Fruit fly (Drosophila melanogaster) whole organism, prepupa: ENCODE results near the gene halo.
A peak's percentile ranks its signal among the peaks of the same experiment; 100 is the strongest.

Source experiments
- Blimp-1 ChIP-seq: fragments of 200-800 bp; sonication (Bioruptor generic); optimal IDR thresholded peaks from 3 replicates; lab custom pipeline; 2017; ENCODE audit warnings: missing biosample characterization, missing genetic modification characterization, mild to moderate bottlenecking, moderate library complexity, missing genetic modification reagents
- CG10631 ChIP-seq: fragments of 200-800 bp; sonication (Bioruptor generic); optimal IDR thresholded peaks from 2 replicates; lab custom pipeline; 2016; ENCODE audit warnings: missing biosample characterization, missing genetic modification characterization
- CG10669 ChIP-seq: fragments of 200-800 bp; sonication (Bioruptor generic); optimal IDR thresholded peaks from 3 replicates; lab custom pipeline; 2018; ENCODE audit warnings: missing biosample characterization, mild to moderate bottlenecking, missing genetic modification characterization, moderate library complexity
- CG11294 ChIP-seq: fragments of 200-800 bp; sonication (Bioruptor generic); IDR thresholded peaks from 2 replicates; pipeline ENCODE4 v1.3.6; 2022; ENCODE audit warnings: missing biosample characterization, missing genetic modification characterization
- CG11902 ChIP-seq: fragments of 200-800 bp; sonication (Bioruptor generic); optimal IDR thresholded peaks from 3 replicates; lab custom pipeline; 2016; ENCODE audit warnings: missing biosample characterization, missing genetic modification characterization
- CG15336 ChIP-seq: fragments of 200-800 bp; sonication (Bioruptor generic); IDR thresholded peaks from 2 replicates; pipeline ENCODE4 v1.3.6; 2022; ENCODE audit warnings: missing biosample characterization, missing genetic modification characterization
- CG1621 ChIP-seq: fragments of 200-800 bp; sonication (Bioruptor generic); optimal IDR thresholded peaks from 3 replicates; lab custom pipeline; 2018; ENCODE audit warnings: missing biosample characterization, mild to moderate bottlenecking, missing genetic modification characterization
- CG16779 ChIP-seq: fragments of 200-800 bp; sonication (Bioruptor generic); optimal IDR thresholded peaks from 3 replicates; lab custom pipeline; 2017; ENCODE audit warnings: missing biosample characterization, mild to moderate bottlenecking, missing genetic modification characterization
- CG3032 ChIP-seq: fragments of 200-800 bp; optimal IDR thresholded peaks from 2 replicates; lab custom pipeline; 2019; ENCODE audit warnings: missing biosample characterization, mild to moderate bottlenecking, missing genetic modification characterization, moderate library complexity
- CG31627 ChIP-seq: fragments of 200-800 bp; sonication (Bioruptor generic); optimal IDR thresholded peaks from 3 replicates; lab custom pipeline; 2016; ENCODE audit warnings: missing biosample characterization, missing genetic modification characterization
- CG32006 ChIP-seq: fragments of 200-800 bp; sonication (Bioruptor generic); optimal IDR thresholded peaks from 3 replicates; lab custom pipeline; 2017; ENCODE audit warnings: missing biosample characterization, mild to moderate bottlenecking, missing genetic modification characterization
- CG3919 ChIP-seq: fragments of 200-800 bp; sonication (Bioruptor generic); optimal IDR thresholded peaks from 3 replicates; lab custom pipeline; 2016; ENCODE audit warnings: missing biosample characterization, missing genetic modification characterization
- CG6276 ChIP-seq: fragments of 200-800 bp; sonication (Bioruptor generic); optimal IDR thresholded peaks from 2 replicates; lab custom pipeline; 2017; ENCODE audit warnings: missing biosample characterization, mild to moderate bottlenecking, missing genetic modification characterization
- CG6792 ChIP-seq: fragments of 200-800 bp; sonication (Bioruptor generic); optimal IDR thresholded peaks from 3 replicates; lab custom pipeline; 2016; ENCODE audit warnings: missing biosample characterization, missing genetic modification characterization
- CG6808 ChIP-seq: fragments of 200-800 bp; sonication (Bioruptor generic); optimal IDR thresholded peaks from 3 replicates; lab custom pipeline; 2017; ENCODE audit warnings: missing biosample characterization, missing genetic modification characterization, mild to moderate bottlenecking, moderate library complexity, missing genetic modification reagents
- CG6854 ChIP-seq: fragments of 200-800 bp; sonication (Bioruptor generic); optimal IDR thresholded peaks from 2 replicates; lab custom pipeline; 2017; ENCODE audit warnings: missing biosample characterization, mild to moderate bottlenecking, missing genetic modification characterization
- CG7368 ChIP-seq: fragments of 200-800 bp; sonication (Bioruptor generic); optimal IDR thresholded peaks from 3 replicates; lab custom pipeline; 2016; ENCODE audit warnings: missing biosample characterization, missing genetic modification characterization
- CG8119 ChIP-seq: fragments of 200-800 bp; sonication (Bioruptor generic); IDR thresholded peaks from 3 replicates; pipeline ENCODE4 v1.3.6; 2022; ENCODE audit warnings: missing biosample characterization, missing genetic modification characterization
- CG8319 ChIP-seq: fragments of 200-800 bp; sonication (Bioruptor generic); optimal IDR thresholded peaks from 3 replicates; lab custom pipeline; 2016; ENCODE audit warnings: missing biosample characterization, missing genetic modification characterization
- CG8632 ChIP-seq: fragments of 200-800 bp; sonication (Bioruptor generic); optimal IDR thresholded peaks from 3 replicates; lab custom pipeline; 2016; ENCODE audit warnings: missing biosample characterization, missing genetic modification characterization
- CG9139 ChIP-seq: fragments of 200-800 bp; sonication (Bioruptor generic); optimal IDR thresholded peaks from 3 replicates; lab custom pipeline; 2017; ENCODE audit warnings: missing biosample characterization, mild to moderate bottlenecking, missing genetic modification characterization
- Eip75B ChIP-seq: fragments of 200-800 bp; sonication (Bioruptor generic); optimal IDR thresholded peaks from 3 replicates; lab custom pipeline; 2016; ENCODE audit warnings: missing biosample characterization, missing genetic modification characterization
- Eip93F ChIP-seq: fragments of 200-800 bp; sonication (Bioruptor generic); optimal IDR thresholded peaks from 2 replicates; lab custom pipeline; 2016; ENCODE audit warnings: missing biosample characterization, mild to moderate bottlenecking, missing genetic modification characterization
- Ets21C ChIP-seq: fragments of 200-800 bp; sonication (Bioruptor generic); optimal IDR thresholded peaks from 3 replicates; lab custom pipeline; 2016; ENCODE audit warnings: missing biosample characterization, missing genetic modification characterization
- Gug ChIP-seq: fragments of 200-800 bp; sonication (Bioruptor generic); IDR thresholded peaks from 2 replicates; pipeline ENCODE4 v1.3.6; 2022; ENCODE audit warnings: missing biosample characterization, missing genetic modification characterization
- Hr38 ChIP-seq: sonication (Bioruptor generic); optimal IDR thresholded peaks from 2 replicates; lab custom pipeline; 2016; ENCODE audit warnings: missing biosample characterization, missing genetic modification characterization
- Hr39 ChIP-seq: fragments of 200-800 bp; sonication (Bioruptor generic); optimal IDR thresholded peaks from 2 replicates; lab custom pipeline; 2016; ENCODE audit warnings: missing biosample characterization, missing genetic modification characterization
- Hr4 ChIP-seq: fragments of 200-800 bp; sonication (Bioruptor generic); optimal IDR thresholded peaks from 3 replicates; lab custom pipeline; 2016; ENCODE audit warnings: missing biosample characterization, missing genetic modification characterization
- Lpt ChIP-seq: fragments of 200-800 bp; sonication (Bioruptor generic); optimal IDR thresholded peaks from 3 replicates; lab custom pipeline; 2016; ENCODE audit warnings: missing biosample characterization, missing genetic modification characterization
- Met ChIP-seq: fragments of 200-800 bp; sonication (Bioruptor generic); optimal IDR thresholded peaks from 3 replicates; lab custom pipeline; 2016; ENCODE audit warnings: missing biosample characterization, missing genetic modification characterization
- Sox102F ChIP-seq: fragments of 200-800 bp; sonication (Bioruptor generic); optimal IDR thresholded peaks from 2 replicates; lab custom pipeline; 2016; ENCODE audit warnings: missing biosample characterization, mild to moderate bottlenecking, missing genetic modification characterization
- Sox14 ChIP-seq: fragments of 200-800 bp; sonication (Bioruptor generic); optimal IDR thresholded peaks from 3 replicates; lab custom pipeline; 2016; ENCODE audit warnings: missing biosample characterization, missing genetic modification characterization
- achi ChIP-seq: fragments of 200-800 bp; sonication (Bioruptor generic); optimal IDR thresholded peaks from 3 replicates; lab custom pipeline; 2016; ENCODE audit warnings: missing biosample characterization, missing genetic modification characterization
- cyc ChIP-seq: fragments of 200-800 bp; sonication (Bioruptor generic); optimal IDR thresholded peaks from 3 replicates; lab custom pipeline; 2016; ENCODE audit warnings: missing biosample characterization, missing genetic modification characterization
- dac ChIP-seq: fragments of 200-800 bp; sonication (Bioruptor generic); optimal IDR thresholded peaks from 2 replicates; lab custom pipeline; 2017; ENCODE audit warnings: missing biosample characterization, mild to moderate bottlenecking, missing genetic modification characterization
- dsx ChIP-seq: fragments of 200-800 bp; optimal IDR thresholded peaks from 3 replicates; lab custom pipeline; 2019; ENCODE audit warnings: missing biosample characterization, mild to moderate bottlenecking, missing genetic modification characterization, moderate library complexity; ENCODE audit not compliant: poor library complexity, severe bottlenecking
- eg ChIP-seq: fragments of 200-800 bp; sonication (Bioruptor generic); IDR thresholded peaks from 3 replicates; pipeline ENCODE4 v1.3.6; 2022; ENCODE audit warnings: missing biosample characterization, missing genetic modification characterization
- fd59A ChIP-seq: fragments of 200-800 bp; sonication (Bioruptor generic); optimal IDR thresholded peaks from 2 replicates; lab custom pipeline; 2017; ENCODE audit warnings: missing biosample characterization, mild to moderate bottlenecking, missing genetic modification characterization, missing genetic modification reagents
- fd85E ChIP-seq: fragments of 200-800 bp; sonication (Bioruptor generic); optimal IDR thresholded peaks from 3 replicates; lab custom pipeline; 2016; ENCODE audit warnings: missing biosample characterization, missing genetic modification characterization
- fkh ChIP-seq: fragments of 200-800 bp; sonication (Bioruptor generic); optimal IDR thresholded peaks from 3 replicates; lab custom pipeline; 2017; ENCODE audit warnings: missing biosample characterization, mild to moderate bottlenecking, missing genetic modification characterization, moderate library complexity
- lz ChIP-seq: fragments of 200-800 bp; sonication (Bioruptor generic); optimal IDR thresholded peaks from 3 replicates; lab custom pipeline; 2016; ENCODE audit warnings: missing biosample characterization, missing genetic modification characterization
- net ChIP-seq: fragments of 200-800 bp; sonication (Bioruptor generic); optimal IDR thresholded peaks from 3 replicates; lab custom pipeline; 2016; ENCODE audit warnings: missing biosample characterization, missing genetic modification characterization
- pdm3 ChIP-seq: fragments of 200-800 bp; sonication (Bioruptor generic); optimal IDR thresholded peaks from 3 replicates; lab custom pipeline; 2016; ENCODE audit warnings: missing biosample characterization, missing genetic modification characterization
- salr ChIP-seq, 2 experiments: fragments of 200-800 bp; sonication (Bioruptor generic); optimal IDR thresholded peaks; 3 replicates each; lab custom pipeline; 2016 to 2018; ENCODE audit warnings: missing biosample characterization in 2 of 2, missing genetic modification characterization in 2 of 2, mild to moderate bottlenecking in 1 of 2
- svp ChIP-seq: fragments of 200-800 bp; sonication (Bioruptor generic); peaks from one replicate; lab custom pipeline; 2016; ENCODE audit warnings: missing biosample characterization, missing genetic modification characterization
- topi ChIP-seq: fragments of 200-800 bp; sonication (Bioruptor generic); optimal IDR thresholded peaks from 3 replicates; lab custom pipeline; 2016; ENCODE audit warnings: missing biosample characterization, missing genetic modification characterization
- vri ChIP-seq: fragments of 200-800 bp; sonication (Bioruptor generic); optimal IDR thresholded peaks from 3 replicates; lab custom pipeline; 2016; ENCODE audit warnings: missing biosample characterization, mild to moderate bottlenecking, missing genetic modification characterization

Gene halo

dm6 chr2L:1473427-1473826, 44.5 kb downstream of the halo start (continued):
- peak; percentile 36 for TF ChIP-seq Blimp-1 (GFP tag; lab: Kevin White, UChicago)
- peak; percentile 28 for TF ChIP-seq CG11902
- TF ChIP-seq fkh = no peak
- TF ChIP-seq salr (GFP tag; optimal IDR thresholded peaks at IDR 0.05; lab: Kevin White, UChicago) = peak in 1 of 2 experiments; percentile 22
- peak; percentile 72 for TF ChIP-seq topi (GFP tag; lab: Kevin White, UChicago)
- peak; percentile 37 for TF ChIP-seq CG10631 (GFP tag; lab: Kevin White, UChicago)
- TF ChIP-seq pdm3 (GFP tag; lab: Kevin White, UChicago) = peak; percentile 52
- TF ChIP-seq Eip75B (GFP tag; lab: Kevin White, UChicago) = peak; percentile 39
- TF ChIP-seq CG1621 (tag; lab: Kevin White, UChicago) = no peak
- TF ChIP-seq dac (GFP tag; lab: Kevin White, UChicago) = no peak
- TF ChIP-seq CG8319 = peak; percentile 49
- TF ChIP-seq dsx (GFP tag; lab: Kevin White, UChicago) = peak; percentile 5
- TF ChIP-seq Lpt (GFP tag; lab: Kevin White, UChicago) = no peak
- TF ChIP-seq vri = peak; percentile 68
- TF ChIP-seq CG32006 = no peak
- peak; percentile 90 for TF ChIP-seq svp
- no peak for TF ChIP-seq CG9139
- TF ChIP-seq CG6792 = peak; percentile 58
- TF ChIP-seq CG6276 (GFP tag; lab: Kevin White, UChicago) = no peak
- peak; percentile 52 for TF ChIP-seq Sox14 (GFP tag; lab: Kevin White, UChicago)
- peak; percentile 53 for TF ChIP-seq CG6854 (GFP tag; lab: Kevin White, UChicago)
- peak; percentile 32 for TF ChIP-seq achi (GFP tag; lab: Kevin White, UChicago)
- TF ChIP-seq eg (GFP tag; lab: Robert Waterston, UW) = no peak
- no peak for TF ChIP-seq CG15336 (GFP tag; lab: Robert Waterston, UW)
- TF ChIP-seq Hr39 (GFP tag; lab: Kevin White, UChicago) = peak; percentile 78

- TF ChIP-seq CG6276 (GFP tag; lab: Kevin White, UChicago) (peak; percentile 22), fd59A (GFP tag; lab: Kevin White, UChicago) (peak; percentile 78), Ets21C (GFP tag; lab: Kevin White, UChicago) (peak; percentile 56), Met (peak; percentile 84), lz (GFP tag; lab: Kevin White, UChicago) (peak; percentile 79), CG10631 (GFP tag; lab: Kevin White, UChicago) (peak; percentile 77), Eip75B (GFP tag; lab: Kevin White, UChicago) (peak; percentile 78), CG8319 (peak; percentile 70), Eip93F (GFP tag; lab: Kevin White, UChicago) (no peak), fd85E (GFP tag; lab: Kevin White, UChicago) (peak; percentile 19), dsx (GFP tag; lab: Kevin White, UChicago) (peak; percentile 74), CG3032 (tag; lab: Kevin White, UChicago) (peak; percentile 79), CG9139 (peak; percentile 65), CG7368 (GFP tag; lab: Kevin White, UChicago) (peak; percentile 82), CG6792 (peak; percentile 83), CG31627 (GFP tag; lab: Kevin White, UChicago) (peak; percentile 78), CG16779 (tag; lab: Kevin White, UChicago) (peak; percentile 24), CG6808 (peak; percentile 79), achi (GFP tag; lab: Kevin White, UChicago) (peak; percentile 75), Blimp-1 (GFP tag; lab: Kevin White, UChicago) (peak; percentile 37), Sox102F (GFP tag; lab: Kevin White, UChicago) (peak; percentile 77), topi (GFP tag; lab: Kevin White, UChicago) (peak; percentile 80), Hr38 (no peak), CG1621 (tag; lab: Kevin White, UChicago) (peak; percentile 76), CG8632 (GFP tag; lab: Kevin White, UChicago) (peak; percentile 74), CG11902 (peak; percentile 70), net (GFP tag; lab: Kevin White, UChicago) (peak; percentile 74), cyc (peak; percentile 76), CG3919 (peak; percentile 81), CG8119 (peak; percentile 42; the same call in 2 of the 3 replicates), eg (GFP tag; lab: Robert Waterston, UW) (0 out of 3 replicates have a peak, but pooled peaks have one; percentile 47), CG32006 (peak; percentile 60), CG15336 (GFP tag; lab: Robert Waterston, UW) (peak; percentile 50; the same call in 1 of the 2 replicates), salr (GFP tag; optimal IDR thresholded peaks at IDR 0.05; lab: Kevin White, UChicago) (peak; percentile 34 to 65), CG11294 (GFP tag; lab: Robert Waterston, UW) (no peak), svp (peak; percentile 89), Hr4 (GFP tag; lab: Kevin White, UChicago) (peak; percentile 66), dac (GFP tag; lab: Kevin White, UChicago) (no peak), Gug (GFP tag; lab: Robert Waterston, UW) (peak; percentile 31; the same call in 1 of the 2 replicates), CG10669 (GFP tag; lab: Kevin White, UChicago) (peak; percentile 81)
These were observed 47.2 kb downstream of the halo start for dm6 chr2L:1470772-1471171.
